Worm (Caenorhabditis elegans): ENCODE data around the gene F36H5.9.

F36H5.9 gene

DNA sequence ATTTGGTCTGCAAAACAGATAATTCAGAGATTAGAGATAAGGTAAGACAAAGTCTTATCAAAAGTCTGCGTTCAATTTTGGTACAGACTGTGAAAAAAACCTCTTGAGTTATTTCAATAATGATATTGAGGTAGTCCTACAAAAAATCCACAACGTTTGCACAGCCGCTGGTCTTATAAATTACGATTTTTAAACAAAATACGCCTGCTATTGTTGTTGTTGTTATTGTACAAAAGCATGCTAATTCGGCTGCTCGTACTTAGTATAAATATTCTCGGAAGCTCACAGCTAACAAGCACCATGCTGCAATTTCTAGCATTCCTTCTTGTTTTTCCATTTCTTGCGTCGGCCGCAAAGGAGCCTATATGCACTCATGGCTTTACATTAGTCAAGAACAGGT, 8.7 kb downstream of the F36H5.9 start, which contains the start of gene clec-19:
Gene clec-19, plus strand, starts transcription at position 301 of the 400 bp plus-strand sequence.
- no peak for TF ChIP-seq egl-5 (tag; optimal IDR thresholded peaks at IDR 0.05)
- TF ChIP-seq fkh-2 (tag; optimal IDR thresholded peaks at IDR 0.05), result no peak
- TF ChIP-seq skn-1 (tag; optimal IDR thresholded peaks at IDR 0.05), result no peak

DNA sequence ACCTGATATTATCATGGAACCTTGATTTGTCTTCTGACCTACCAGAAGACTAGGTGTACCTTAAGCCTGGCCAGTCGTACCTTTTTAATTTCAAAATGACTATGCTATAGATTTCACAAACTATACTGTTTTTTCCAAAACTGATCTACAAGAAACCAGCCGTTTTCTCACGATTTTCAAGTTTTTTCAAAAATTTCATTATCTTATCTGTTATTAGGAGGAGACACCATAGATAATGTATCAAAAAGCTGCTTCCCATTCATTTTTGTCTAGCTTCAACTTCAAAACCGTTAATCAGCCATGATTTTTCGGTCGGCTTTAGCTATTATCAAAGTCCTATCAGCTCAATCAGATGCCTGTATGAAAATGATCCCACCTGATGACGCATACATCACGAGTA, 10.4 kb downstream of the F36H5.9 start, which contains the start of gene F36H5.12:
Gene F36H5.12, plus strand, starts transcription at position 301 of the 400 bp plus-strand sequence.
- no peak for TF ChIP-seq nhr-77 (tag; optimal IDR thresholded peaks at IDR 0.05)
- TF ChIP-seq lin-15B (tag; optimal IDR thresholded peaks at IDR 0.05), result no peak
- TF ChIP-seq nhr-23 (tag; optimal IDR thresholded peaks at IDR 0.05), result no peak
- TF ChIP-seq ama-1 (optimal IDR thresholded peaks at IDR 0.05), result no peak
- no peak for TF ChIP-seq sea-2 (GFP tag; optimal IDR thresholded peaks at IDR 0.05)
- TF ChIP-seq ceh-9 (tag; optimal IDR thresholded peaks at IDR 0.05), result no peak
- no peak for TF ChIP-seq elt-2 (tag; optimal IDR thresholded peaks at IDR 0.05)
- no peak for TF ChIP-seq R02D3.7 (tag; optimal IDR thresholded peaks at IDR 0.05)
- TF ChIP-seq nfya-1 (tag; optimal IDR thresholded peaks at IDR 0.05; ENCODE audit: insufficient read depth), result no peak
- TF ChIP-seq zag-1 (tag; optimal IDR thresholded peaks at IDR 0.05), result no peak
- no peak for TF ChIP-seq nhr-25 (tag; optimal IDR thresholded peaks at IDR 0.05)
- no peak for TF ChIP-seq pha-4 (tag; optimal IDR thresholded peaks at IDR 0.05)
- TF ChIP-seq lin-39 (tag; optimal IDR thresholded peaks at IDR 0.05), result no peak
- no peak for TF ChIP-seq egl-27 (tag; optimal IDR thresholded peaks at IDR 0.05)
- no peak for TF ChIP-seq ZK546.5 (tag; optimal IDR thresholded peaks at IDR 0.05)
- no peak for TF ChIP-seq jun-1 (tag; optimal IDR thresholded peaks at IDR 0.05)
- no peak for TF ChIP-seq lsy-12 (tag; optimal IDR thresholded peaks at IDR 0.05)

- TF ChIP-seq sea-2 (GFP tag; optimal IDR thresholded peaks at IDR 0.05) (no peak), nhr-76 (tag; optimal IDR thresholded peaks at IDR 0.05) (no peak), fkh-2 (tag; optimal IDR thresholded peaks at IDR 0.05) (no peak), nhr-28 (tag; optimal IDR thresholded peaks at IDR 0.05) (no peak), nhr-11 (tag; optimal IDR thresholded peaks at IDR 0.05) (no peak), fos-1 (tag; optimal IDR thresholded peaks at IDR 0.05) (no peak)
These were observed 11.6 kb downstream of the F36H5.9 start, which contains the start of gene K07G6.1 for ce11 chrII:1741248-1741647. Gene K07G6.1, plus strand, starts transcription at chrII:1741548.

DNA sequence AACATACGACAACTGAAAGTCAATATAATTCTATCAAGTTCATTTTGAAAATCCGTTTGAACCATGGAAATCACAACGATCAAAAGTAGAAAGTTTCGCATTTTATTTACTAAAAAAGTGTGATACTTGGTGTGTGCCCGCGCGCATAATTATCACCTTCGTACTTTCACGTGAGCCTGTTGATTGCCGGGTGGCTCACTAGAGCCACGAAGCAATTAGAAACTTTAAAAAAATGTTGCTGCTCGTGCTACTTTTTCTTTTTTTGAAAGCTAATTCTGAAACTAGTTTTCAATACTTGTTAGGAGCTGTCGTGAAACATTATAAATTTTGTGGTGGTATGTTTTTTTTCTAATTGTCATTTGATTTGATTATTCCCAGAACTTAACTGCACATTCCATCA, 14.0 kb downstream of the F36H5.9 start, which contains the start of the genes irld-9 and irld-33:
Gene irld-9, minus strand, starts transcription at position 101 of the 400 bp plus-strand sequence.
Gene irld-33, plus strand, starts transcription at position 209 of the 400 bp plus-strand sequence.
- no peak for TF ChIP-seq skn-1 (tag; optimal IDR thresholded peaks at IDR 0.05)
- TF ChIP-seq mml-1 (tag; optimal IDR thresholded peaks at IDR 0.05), result no peak
- no peak for TF ChIP-seq nhr-11 (tag; optimal IDR thresholded peaks at IDR 0.05)
- TF ChIP-seq jun-1 (tag; optimal IDR thresholded peaks at IDR 0.05), result no peak
- no peak for TF ChIP-seq zag-1 (tag; optimal IDR thresholded peaks at IDR 0.05)
- no peak for TF ChIP-seq nhr-76 (tag; optimal IDR thresholded peaks at IDR 0.05)
- no peak for TF ChIP-seq elt-3 (tag; optimal IDR thresholded peaks at IDR 0.05)
- no peak for TF ChIP-seq nhr-43 (tag; optimal IDR thresholded peaks at IDR 0.05; ENCODE audit: poor library complexity, severe bottlenecking)
- no peak for TF ChIP-seq ztf-4 (tag; optimal IDR thresholded peaks at IDR 0.05)
- no peak for TF ChIP-seq egl-27 (tag; optimal IDR thresholded peaks at IDR 0.05)
- TF ChIP-seq fkh-10 (GFP tag; optimal IDR thresholded peaks at IDR 0.05), result no peak
- no peak for TF ChIP-seq aly-2 (tag; optimal IDR thresholded peaks at IDR 0.05)
- no peak for TF ChIP-seq ceh-9 (tag; optimal IDR thresholded peaks at IDR 0.05)
- no peak for TF ChIP-seq ceh-16 (tag; optimal IDR thresholded peaks at IDR 0.05)
- no peak for TF ChIP-seq ztf-11 (tag; optimal IDR thresholded peaks at IDR 0.05)
- no peak for TF ChIP-seq eor-1 (tag; optimal IDR thresholded peaks at IDR 0.05)

ce11 chrII:1736353-1736752, 16.5 kb downstream of the F36H5.9 start, which contains the start of gene ceh-83:
Gene ceh-83, minus strand, starts transcription at chrII:1736533.
- TF ChIP-seq nhr-28 (tag; optimal IDR thresholded peaks at IDR 0.05) (no peak), hmg-11 (tag; optimal IDR thresholded peaks at IDR 0.05) (no peak), aly-2 (tag; optimal IDR thresholded peaks at IDR 0.05) (no peak), pha-4 (tag; optimal IDR thresholded peaks at IDR 0.05) (no peak), zag-1 (tag; optimal IDR thresholded peaks at IDR 0.05) (no peak), fos-1 (tag; optimal IDR thresholded peaks at IDR 0.05) (no peak), ztf-11 (tag; optimal IDR thresholded peaks at IDR 0.05) (no peak), R02D3.7 (tag; optimal IDR thresholded peaks at IDR 0.05) (no peak), nhr-67 (tag; optimal IDR thresholded peaks at IDR 0.05) (no peak), unc-62 (GFP tag; optimal IDR thresholded peaks at IDR 0.05) (no peak), elt-3 (tag; optimal IDR thresholded peaks at IDR 0.05) (no peak), daf-12 (tag; optimal IDR thresholded peaks at IDR 0.05) (no peak), snpc-4 (tag; optimal IDR thresholded peaks at IDR 0.05) (no peak), pqm-1 (tag; optimal IDR thresholded peaks at IDR 0.05) (no peak), ZK546.5 (tag; optimal IDR thresholded peaks at IDR 0.05) (no peak), nhr-11 (tag; optimal IDR thresholded peaks at IDR 0.05) (no peak), fkh-10 (GFP tag; optimal IDR thresholded peaks at IDR 0.05) (no peak), elt-1 (tag; optimal IDR thresholded peaks at IDR 0.05) (no peak), lsy-12 (tag; optimal IDR thresholded peaks at IDR 0.05) (no peak)
